1 fruit fly cellular context compared by ENCODE assay signal in genomic region chr2L:3705438-3705921, dm6.
A peak's percentile ranks its signal among the peaks of the same experiment; 100 is the strongest.
TF ChIP-seq lines count a peak whose summit lies in the region.

CG31778 (minus strand) TSS chr2L:3705488.

TF ChIP-seq in whole organism, embryonic, 481 proteins besides CTCF, POLR2A, EP300 and RAD21 (continued from another document):
- TF ChIP-seq B-H1 (GFP tag; IDR thresholded peaks at IDR 0.05; lab: Robert Waterston, UW) (no peak), sisA (GFP tag; IDR thresholded peaks at IDR 0.05; lab: Robert Waterston, UW) (no peak), H2.0 (GFP tag; IDR thresholded peaks at IDR 0.05; lab: Robert Waterston, UW) (0 out of 2 replicates have a peak, but pooled peaks have one; percentile 19), CG17912 (GFP tag; optimal IDR thresholded peaks at IDR 0.05; lab: Kevin White, UChicago) (no peak), CG16815 (GFP tag; optimal IDR thresholded peaks at IDR 0.05; lab: Kevin White, UChicago) (no peak), NC2α (GFP tag; optimal IDR thresholded peaks at IDR 0.05; lab: Kevin White, UChicago) (no peak), dysf (GFP tag; IDR thresholded peaks at IDR 0.05; lab: Robert Waterston, UW) (no peak; the same call in 2 of the 3 replicates), PHDP (tag; optimal IDR thresholded peaks at IDR 0.05; lab: Kevin White, UChicago) (peak; percentile 25), slbo (GFP tag; IDR thresholded peaks at IDR 0.05; lab: Robert Waterston, UW) (peak; percentile 30; the same call in 1 of the 2 replicates), bsh (GFP tag; optimal IDR thresholded peaks at IDR 0.05; lab: Kevin White, UChicago) (no peak), CG3847 (GFP tag; IDR thresholded peaks at IDR 0.05; lab: Robert Waterston, UW) (no peak), nom (GFP tag; optimal IDR thresholded peaks at IDR 0.05; lab: Kevin White, UChicago) (peak; percentile 68), jing (GFP tag; optimal IDR thresholded peaks at IDR 0.05; lab: Kevin White, UChicago) (no peak), lilli (GFP tag; optimal IDR thresholded peaks at IDR 0.05; lab: Kevin White, UChicago) (peak; percentile 10), CG7928 (GFP tag; optimal IDR thresholded peaks at IDR 0.05; lab: Kevin White, UChicago) (no peak), CG8281 (tag; optimal IDR thresholded peaks at IDR 0.05; lab: Kevin White, UChicago) (no peak), CG8924 (tag; optimal IDR thresholded peaks at IDR 0.05; lab: Kevin White, UChicago) (no peak), YL-1 (GFP tag; optimal IDR thresholded peaks at IDR 0.05; lab: Kevin White, UChicago) (no peak), Atf6 (GFP tag; IDR thresholded peaks at IDR 0.05; lab: Robert Waterston, UW) (peak; percentile 44; the same call in 1 of the 2 replicates), Meics (GFP tag; optimal IDR thresholded peaks at IDR 0.05; lab: Kevin White, UChicago) (peak; percentile 12), CG11560 (tag; IDR thresholded peaks at IDR 0.05; lab: Robert Waterston, UW) (no peak)
TF ChIP-seq in whole organism, embryonic: peak in this region for 36.
